Worm (Caenorhabditis elegans): ENCODE measurements around the gene srlf-30.

- TF ChIP-seq nhr-77 (tag; optimal IDR thresholded peaks at IDR 0.05) (no peak), nhr-41 (GFP tag; IDR thresholded peaks at IDR 0.05) (no peak), aha-1 (tag) (no peak), snpc-4 (tag; optimal IDR thresholded peaks at IDR 0.05) (no peak), nhr-25 (tag; optimal IDR thresholded peaks at IDR 0.05; ENCODE audit: borderline replicate concordance, insufficient read depth) (no peak), pha-4 (GFP tag; IDR thresholded peaks at IDR 0.05) (no peak), pha-4 (tag; optimal IDR thresholded peaks at IDR 0.05) (no peak), nhr-10 (tag; optimal IDR thresholded peaks at IDR 0.05) (no peak), fos-1 (tag; optimal IDR thresholded peaks at IDR 0.05) (no peak), madf-5 (GFP tag; IDR thresholded peaks at IDR 0.05) (no peak), nhr-237 (tag; optimal IDR thresholded peaks at IDR 0.05) (no peak), hlh-30 (tag; optimal IDR thresholded peaks at IDR 0.05; ENCODE audit: insufficient read depth) (no peak), T20F7.1 (GFP tag; optimal IDR thresholded peaks at IDR 0.05) (no peak), nhr-102 (tag; optimal IDR thresholded peaks at IDR 0.05) (no peak), F44E2.7 (GFP tag; IDR thresholded peaks at IDR 0.05) (no peak)
Measured at ce11 chrIV:10864031-10864430, 36.2 kb upstream of the srlf-30 start, which contains the start of gene nish-1.

Data from whole organism, L4 larva.